Fruit fly (Drosophila melanogaster) Kc167 (cell line): Measurements from ENCODE around the gene CG7164.

Experiments
- Myc ChIP-seq: fragments of >200 bp; optimal IDR thresholded peaks from 2 replicates; lab custom pipeline; 2017; ENCODE audit warnings: missing external identifiers
- Sin3A ChIP-seq: fragments of >200 bp; optimal IDR thresholded peaks from 2 replicates; lab custom pipeline; 2018; ENCODE audit warnings: missing external identifiers
- h ChIP-seq: fragments of >200 bp; optimal IDR thresholded peaks from 3 replicates; lab custom pipeline; 2018; ENCODE audit warnings: missing external identifiers
- insv ChIP-seq: fragments of >200 bp; optimal IDR thresholded peaks from 3 replicates; lab custom pipeline; 2018; ENCODE audit warnings: missing external identifiers
- psq ChIP-seq: fragments of >200 bp; optimal IDR thresholded peaks from 2 replicates; lab custom pipeline; 2017; ENCODE audit warnings: missing external identifiers
- ttk ChIP-seq: sonication (Bioruptor generic); optimal IDR thresholded peaks from 2 replicates; lab custom pipeline; 2017; ENCODE audit warnings: missing external identifiers

CG7164 gene

dm6 chr2L:7795859-7796258, 14.6 kb downstream of the CG7164 start, which contains the start of gene LKRSDH:
TSS of gene LKRSDH (minus strand) at chr2L:7795959.
- TF ChIP-seq Sin3A (lab: Kevin White, UChicago) (no peak), psq (lab: Kevin White, UChicago) (no peak), Myc (lab: Kevin White, UChicago) (no peak), h (no peak), insv (no peak), ttk (no peak)

dm6 chr2L:7799804-7800433, 18.7 kb downstream of the CG7164 start, which contains the start of the genes Herp and r2d2:
TSS of gene Herp (minus strand) at chr2L:7800058.
TSS of gene r2d2 (plus strand) at chr2L:7800147.
- TF ChIP-seq psq (lab: Kevin White, UChicago) (no peak), Myc (lab: Kevin White, UChicago) (no peak), h (no peak), insv (no peak), ttk (no peak), Sin3A (lab: Kevin White, UChicago) (no peak)

- TF ChIP-seq h, result no peak
- TF ChIP-seq ttk, result no peak
- no peak for TF ChIP-seq psq (lab: Kevin White, UChicago)
- no peak for TF ChIP-seq Myc (lab: Kevin White, UChicago)
- no peak for TF ChIP-seq insv
- TF ChIP-seq Sin3A (lab: Kevin White, UChicago), result no peak
These were observed 26.3 kb downstream of the CG7164 start for dm6 chr2L:7807563-7807962.

dm6 chr2L:7808886-7809698, 27.8 kb downstream of the CG7164 start:
- TF ChIP-seq insv, result no peak
- no peak for TF ChIP-seq Sin3A (lab: Kevin White, UChicago)
- TF ChIP-seq h, result no peak
- TF ChIP-seq Myc (lab: Kevin White, UChicago), result no peak
- TF ChIP-seq psq (lab: Kevin White, UChicago), result no peak
- TF ChIP-seq ttk, result no peak

dm6 chr2L:7809699-7810088, 28.4 kb downstream of the CG7164 start:
- TF ChIP-seq h (no peak), psq (lab: Kevin White, UChicago) (no peak), Myc (lab: Kevin White, UChicago) (no peak), Sin3A (lab: Kevin White, UChicago) (no peak), insv (no peak), ttk (no peak)

dm6 chr2L:7810519-7810918, 29.3 kb downstream of the CG7164 start, which contains the start of gene Cdc14:
TSS of gene Cdc14 (minus strand) at chr2L:7810703.
- TF ChIP-seq Sin3A (lab: Kevin White, UChicago) (no peak), Myc (lab: Kevin White, UChicago) (no peak), psq (lab: Kevin White, UChicago) (no peak), insv (no peak), ttk (no peak), h (no peak)

dm6 chr2L:7811249-7812002, 30.2 kb downstream of the CG7164 start, which contains the start of gene LanB1:
TSS of gene LanB1 (plus strand) at chr2L:7811438.
- no peak for TF ChIP-seq h
- no peak for TF ChIP-seq psq (lab: Kevin White, UChicago)
- TF ChIP-seq Sin3A (lab: Kevin White, UChicago), result no peak
- TF ChIP-seq Myc (lab: Kevin White, UChicago), result no peak
- TF ChIP-seq ttk, result no peak
- TF ChIP-seq insv, result no peak

- no peak for TF ChIP-seq Myc (lab: Kevin White, UChicago)
- no peak for TF ChIP-seq Sin3A (lab: Kevin White, UChicago)
- TF ChIP-seq insv, result no peak
- TF ChIP-seq h, result no peak
- no peak for TF ChIP-seq psq (lab: Kevin White, UChicago)
These were observed 31.5 kb downstream of the CG7164 start for dm6 chr2L:7812555-7813339.

dm6 chr2L:7813357-7813756, 32.1 kb downstream of the CG7164 start:
- no peak for TF ChIP-seq psq (lab: Kevin White, UChicago)
- no peak for TF ChIP-seq h
- TF ChIP-seq insv, result no peak

- TF ChIP-seq Sin3A (lab: Kevin White, UChicago), result no peak
- TF ChIP-seq insv, result no peak
- no peak for TF ChIP-seq Myc (lab: Kevin White, UChicago)
- no peak for TF ChIP-seq ttk
- no peak for TF ChIP-seq h
- TF ChIP-seq psq (lab: Kevin White, UChicago), result no peak
These were observed 39.1 kb downstream of the CG7164 start for dm6 chr2L:7820408-7820807.

dm6 chr2L:7820851-7821250, 39.6 kb downstream of the CG7164 start, which contains the start of gene CG7115:
TSS of gene CG7115 (plus strand) at chr2L:7821151.
- TF ChIP-seq Myc (lab: Kevin White, UChicago) (no peak), psq (lab: Kevin White, UChicago) (no peak), h (no peak), ttk (no peak), Sin3A (lab: Kevin White, UChicago) (no peak), insv (no peak)
